Worm (Caenorhabditis elegans) whole organism, young adult: ENCODE measurements around the gene egal-1.

Experiments
- F57A8.1 ChIP-seq: fragments of 200-800 bp; sonication (Bioruptor generic); optimal IDR thresholded peaks from 2 replicates; lab custom pipeline; 2018; ENCODE audit warnings: mild to moderate bottlenecking, missing genetic modification characterization, moderate library complexity, missing compliant biosample characterization
- Y56A3A.18 ChIP-seq: fragments of 200-800 bp; sonication (Bioruptor generic); IDR thresholded peaks from 2 replicates; pipeline ENCODE4 v1.3.6; 2022; ENCODE audit warnings: missing genetic modification reagents, missing genetic modification characterization, missing compliant biosample characterization
- Y95B8A.8 ChIP-seq: fragments of 200-800 bp; sonication (Bioruptor generic); IDR thresholded peaks from 2 replicates; pipeline ENCODE4 v1.3.6; 2022; ENCODE audit warnings: missing genetic modification reagents, missing genetic modification characterization, missing compliant biosample characterization
- ama-1 ChIP-seq, 3 experiments: fragments of 150-350 bp in 1 of 3; sonication (generic microtip) in 2 of 3; optimal IDR thresholded peaks; 2 replicates each; lab custom pipeline; 2014 to 2018; ENCODE audit warnings: missing biosample characterization in 2 of 3, missing genetic modification characterization in 2 of 3, missing genetic modification reagents in 2 of 3
- cebp-1 ChIP-seq, 2 experiments: fragments of 200-800 bp in 1 of 2; sonication (Bioruptor generic) in 1 of 2; sonication (generic microtip) in 1 of 2; IDR thresholded peaks in 1 of 2; optimal IDR thresholded peaks in 1 of 2; 2 replicates each; pipeline versions ENCODE4 v1.3.6 to Lab custom; 2017 to 2022; ENCODE audit warnings: missing compliant biosample characterization in 2 of 2, missing genetic modification characterization in 2 of 2, mild to moderate bottlenecking in 1 of 2, missing genetic modification reagents in 1 of 2, moderate library complexity in 1 of 2
- dpl-1 ChIP-seq: fragments of 150-350 bp; optimal IDR thresholded peaks from 2 replicates; lab custom pipeline; 2014; ENCODE audit warnings: missing biosample characterization, missing genetic modification reagents, missing genetic modification characterization
- nhr-80 ChIP-seq: sonication (generic microtip); optimal IDR thresholded peaks from 2 replicates; lab custom pipeline; 2016; ENCODE audit warnings: missing genetic modification characterization, missing compliant biosample characterization
- sea-2 ChIP-seq: fragments of 200-800 bp; sonication (Bioruptor generic); IDR thresholded peaks from 2 replicates; pipeline ENCODE4 v1.3.6; 2022; ENCODE audit warnings: missing genetic modification characterization, missing compliant biosample characterization
- sptf-2 ChIP-seq: fragments of 200-800 bp; sonication (Bioruptor generic); optimal IDR thresholded peaks from 2 replicates; lab custom pipeline; 2018; ENCODE audit warnings: mild to moderate bottlenecking, missing genetic modification characterization, missing compliant biosample characterization
- unc-62 ChIP-seq: fragments of 150-350 bp; optimal IDR thresholded peaks from 2 replicates; lab custom pipeline; 2014; ENCODE audit warnings: missing biosample characterization, missing genetic modification reagents, missing genetic modification characterization
- ztf-6 ChIP-seq: fragments of 200-800 bp; sonication (Bioruptor generic); IDR thresholded peaks from 2 replicates; pipeline ENCODE4 v1.3.6; 2022; ENCODE audit warnings: missing genetic modification reagents, missing genetic modification characterization, missing compliant biosample characterization

ce11 chrIV:5820953-5821352 lies 3.6 kb upstream of the egal-1 start:
- TF ChIP-seq F57A8.1 = no peak
- TF ChIP-seq Y56A3A.18 = no peak
- no peak for TF ChIP-seq cebp-1 (GFP tag; IDR thresholded peaks at IDR 0.05; lab: Robert Waterston, UW)
- TF ChIP-seq cebp-1 (tag; optimal IDR thresholded peaks at IDR 0.05; lab: Kevin White, UChicago) = no peak
- no peak for TF ChIP-seq unc-62 (GFP tag; lab: Kevin White, UChicago)
- peak; percentile 19 for TF ChIP-seq nhr-80 (tag; lab: Kevin White, UChicago)
- no peak for TF ChIP-seq sea-2 (GFP tag; lab: Robert Waterston, UW)
- TF ChIP-seq Y95B8A.8 (GFP tag; lab: Robert Waterston, UW) = no peak
- no peak for TF ChIP-seq ama-1 (optimal IDR thresholded peaks at IDR 0.05; lab: Kevin White, UChicago)
- no peak for TF ChIP-seq ama-1 (GFP tag; optimal IDR thresholded peaks at IDR 0.05; lab: Kevin White, UChicago)
- TF ChIP-seq sptf-2 (GFP tag; lab: Kevin White, UChicago) = no peak
- no peak for TF ChIP-seq ztf-6
- TF ChIP-seq dpl-1 (GFP tag; lab: Kevin White, UChicago) = no peak
